Fruit fly (Drosophila melanogaster): ENCODE data around the gene Mkp.
A peak's percentile ranks its signal among the peaks of the same experiment; 100 is the strongest.

Gene Mkp

DNA sequence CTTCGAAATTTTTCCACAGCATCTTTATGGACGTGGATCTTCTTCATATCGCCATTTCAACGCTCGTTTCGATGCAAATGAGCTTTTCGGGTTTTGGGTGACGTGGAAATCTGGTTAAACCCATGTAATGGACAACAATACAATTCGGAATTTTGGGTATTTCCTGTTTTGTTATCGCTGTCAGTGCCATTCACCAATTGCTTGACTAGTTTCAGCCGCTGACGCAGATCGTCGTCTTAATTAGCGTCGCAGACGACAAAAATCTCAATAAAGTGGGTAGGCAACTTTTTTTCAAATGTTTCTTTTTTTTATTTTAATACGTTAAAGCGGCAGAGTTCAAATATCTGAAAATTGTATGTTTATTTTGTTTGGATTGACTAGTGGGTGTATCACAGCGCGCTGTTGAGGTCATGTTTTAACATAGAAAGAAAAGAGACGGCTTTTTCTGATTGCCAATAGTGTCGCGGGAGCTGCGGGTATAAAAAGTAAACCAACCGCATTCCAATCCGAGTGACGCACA is 50.5 kb downstream of the Mkp start:
- TF ChIP-seq lz (GFP tag; optimal IDR thresholded peaks at IDR 0.05): no peak
- no peak for TF ChIP-seq Hr39 (GFP tag; optimal IDR thresholded peaks at IDR 0.05)
- no peak for TF ChIP-seq Ets21C (GFP tag; optimal IDR thresholded peaks at IDR 0.05)
- no peak for TF ChIP-seq pdm3 (GFP tag; optimal IDR thresholded peaks at IDR 0.05)
- TF ChIP-seq CG11762 (GFP tag; optimal IDR thresholded peaks at IDR 0.05; ENCODE audit: insufficient read depth): no peak
- TF ChIP-seq CG4318 (GFP tag; optimal IDR thresholded peaks at IDR 0.05): no peak
- no peak for TF ChIP-seq esn (GFP tag; optimal IDR thresholded peaks at IDR 0.05)
- TF ChIP-seq svp (GFP tag): no peak
- no peak for TF ChIP-seq CG11294 (GFP tag; IDR thresholded peaks at IDR 0.05)
- no peak for TF ChIP-seq CG6854 (GFP tag; optimal IDR thresholded peaks at IDR 0.05)
- TF ChIP-seq dsx (GFP tag; optimal IDR thresholded peaks at IDR 0.05; ENCODE audit: poor library complexity, severe bottlenecking): no peak
- no peak for TF ChIP-seq achi (GFP tag; optimal IDR thresholded peaks at IDR 0.05)
- TF ChIP-seq Sox102F (GFP tag; optimal IDR thresholded peaks at IDR 0.05): no peak
- no peak for TF ChIP-seq dac (GFP tag; optimal IDR thresholded peaks at IDR 0.05)
- TF ChIP-seq fd85E (GFP tag; optimal IDR thresholded peaks at IDR 0.05): no peak
- TF ChIP-seq fkh (GFP tag; optimal IDR thresholded peaks at IDR 0.05): no peak
- no peak for TF ChIP-seq Hr38 (GFP tag; optimal IDR thresholded peaks at IDR 0.05)
- TF ChIP-seq CG9139 (GFP tag; optimal IDR thresholded peaks at IDR 0.05): no peak
- TF ChIP-seq CG34406 (GFP tag; optimal IDR thresholded peaks at IDR 0.05): no peak

- TF ChIP-seq Eip78C (GFP tag) (peak; percentile 31), eg (GFP tag; IDR thresholded peaks at IDR 0.05) (no peak), CG4318 (GFP tag; optimal IDR thresholded peaks at IDR 0.05) (no peak), OdsH (GFP tag; optimal IDR thresholded peaks at IDR 0.05) (no peak), Sox102F (GFP tag; optimal IDR thresholded peaks at IDR 0.05) (no peak), Lpt (GFP tag; optimal IDR thresholded peaks at IDR 0.05) (no peak), svp (GFP tag) (peak; percentile 37), Gug (GFP tag; IDR thresholded peaks at IDR 0.05) (no peak), Sox14 (GFP tag; optimal IDR thresholded peaks at IDR 0.05) (no peak), Ets21C (GFP tag; optimal IDR thresholded peaks at IDR 0.05) (no peak), Hr39 (GFP tag; optimal IDR thresholded peaks at IDR 0.05) (no peak), Sox15 (GFP tag; optimal IDR thresholded peaks at IDR 0.05) (no peak), Blimp-1 (GFP tag; optimal IDR thresholded peaks at IDR 0.05) (no peak), CG34406 (GFP tag; optimal IDR thresholded peaks at IDR 0.05) (no peak), CG8119 (GFP tag; IDR thresholded peaks at IDR 0.05) (no peak), CG15336 (GFP tag; IDR thresholded peaks at IDR 0.05) (no peak)
Measured at dm6 chr3L:133383-133782, 51.0 kb downstream of the Mkp start.
